Fruit fly (Drosophila melanogaster): ENCODE data around the gene CG16704.

Gene CG16704

DNA sequence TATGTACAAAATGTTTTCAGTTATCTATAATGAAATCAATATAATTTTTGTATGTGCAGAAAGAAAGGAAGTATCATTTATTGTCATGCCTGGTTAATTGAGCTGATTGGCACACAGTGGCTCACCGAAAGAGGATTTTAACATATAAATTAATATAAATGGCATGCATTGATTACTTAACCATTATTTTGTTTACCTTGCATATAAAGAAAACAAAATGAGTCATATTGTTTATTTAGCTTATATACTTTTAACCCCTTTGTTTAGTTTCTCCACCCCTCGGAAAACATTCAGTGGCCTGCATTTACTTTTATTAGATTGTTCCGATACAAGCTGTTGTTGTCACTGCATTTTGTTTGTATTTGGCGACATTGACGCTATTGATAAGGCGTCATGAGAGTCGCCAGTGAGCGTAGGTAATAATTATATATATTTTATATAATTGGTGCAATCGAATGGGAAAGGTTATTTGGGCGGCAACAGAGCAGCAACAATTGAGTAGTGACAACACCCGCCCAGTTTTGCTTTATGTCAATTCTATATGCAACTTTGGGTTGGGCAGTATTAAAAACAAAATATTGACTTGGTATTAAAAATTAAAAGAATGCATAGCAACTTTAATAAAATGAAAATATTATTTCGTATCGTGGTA lies 44.7 kb downstream of the CG16704 start:
- peak; percentile 1 for TF ChIP-seq dsx (GFP tag; optimal IDR thresholded peaks at IDR 0.05; ENCODE audit: poor library complexity, severe bottlenecking)
- no peak for TF ChIP-seq CG10669 (GFP tag; optimal IDR thresholded peaks at IDR 0.05)
- no peak for TF ChIP-seq CG8319 (GFP tag; optimal IDR thresholded peaks at IDR 0.05)
- TF ChIP-seq Sox15 (GFP tag; optimal IDR thresholded peaks at IDR 0.05): no peak
- TF ChIP-seq Blimp-1 (GFP tag; optimal IDR thresholded peaks at IDR 0.05): no peak
- peak; percentile 86 for TF ChIP-seq vri (GFP tag; optimal IDR thresholded peaks at IDR 0.05)
- peak in 1 of 2 experiments; percentile 17 for TF ChIP-seq ss (GFP tag; optimal IDR thresholded peaks at IDR 0.05)
- TF ChIP-seq CG31627 (GFP tag; optimal IDR thresholded peaks at IDR 0.05): peak; percentile 33
- peak; percentile 38 for TF ChIP-seq CG3919 (GFP tag; optimal IDR thresholded peaks at IDR 0.05)
- TF ChIP-seq OdsH (GFP tag; optimal IDR thresholded peaks at IDR 0.05): peak; percentile 61
- peak; percentile 13 for TF ChIP-seq CG8632 (GFP tag; optimal IDR thresholded peaks at IDR 0.05)
- TF ChIP-seq Hr4 (GFP tag; optimal IDR thresholded peaks at IDR 0.05): peak; percentile 46
- TF ChIP-seq fkh (GFP tag; optimal IDR thresholded peaks at IDR 0.05): peak; percentile 46
- no peak for TF ChIP-seq dac (GFP tag; optimal IDR thresholded peaks at IDR 0.05)
- TF ChIP-seq CG11902 (GFP tag; optimal IDR thresholded peaks at IDR 0.05): no peak
- no peak for TF ChIP-seq Eip75B (GFP tag; optimal IDR thresholded peaks at IDR 0.05)
- TF ChIP-seq CG34406 (GFP tag; optimal IDR thresholded peaks at IDR 0.05): peak; percentile 33
- TF ChIP-seq pdm3 (GFP tag; optimal IDR thresholded peaks at IDR 0.05): peak; percentile 60
- TF ChIP-seq CG11762 (GFP tag; optimal IDR thresholded peaks at IDR 0.05; ENCODE audit: insufficient read depth): peak; percentile 36
- TF ChIP-seq CG32006 (GFP tag; optimal IDR thresholded peaks at IDR 0.05): peak; percentile 59
- TF ChIP-seq net (GFP tag; optimal IDR thresholded peaks at IDR 0.05): peak; percentile 26
- peak; percentile 12 for TF ChIP-seq CG10631 (GFP tag; optimal IDR thresholded peaks at IDR 0.05)
- TF ChIP-seq CG7368 (GFP tag; optimal IDR thresholded peaks at IDR 0.05): peak; percentile 35
- no peak for TF ChIP-seq CG3032 (tag; optimal IDR thresholded peaks at IDR 0.05)
- TF ChIP-seq Hr39 (GFP tag; optimal IDR thresholded peaks at IDR 0.05): peak; percentile 34
- peak; percentile 14 for TF ChIP-seq cyc (GFP tag; optimal IDR thresholded peaks at IDR 0.05)
- peak; percentile 30 for TF ChIP-seq Ets21C (GFP tag; optimal IDR thresholded peaks at IDR 0.05)
- TF ChIP-seq Lpt (GFP tag; optimal IDR thresholded peaks at IDR 0.05): no peak
- TF ChIP-seq eg (GFP tag; IDR thresholded peaks at IDR 0.05): peak; percentile 73
- TF ChIP-seq CG11294 (GFP tag; IDR thresholded peaks at IDR 0.05): no peak; the same call in 1 of the 2 replicates
- TF ChIP-seq Sox102F (GFP tag; optimal IDR thresholded peaks at IDR 0.05): peak; percentile 61
- TF ChIP-seq fd85E (GFP tag; optimal IDR thresholded peaks at IDR 0.05): no peak
- TF ChIP-seq Gug (GFP tag; IDR thresholded peaks at IDR 0.05): peak; percentile 43
- TF ChIP-seq CG6808 (GFP tag; optimal IDR thresholded peaks at IDR 0.05): no peak
- TF ChIP-seq CG6163 (GFP tag; IDR thresholded peaks at IDR 0.05): peak; percentile 33; the same call in 1 of the 3 replicates
- peak; percentile 44 for TF ChIP-seq Met (GFP tag; optimal IDR thresholded peaks at IDR 0.05)
- TF ChIP-seq topi (GFP tag; optimal IDR thresholded peaks at IDR 0.05): peak; percentile 1
- no peak for TF ChIP-seq CG6854 (GFP tag; optimal IDR thresholded peaks at IDR 0.05)
- no peak for TF ChIP-seq Eip93F (GFP tag; optimal IDR thresholded peaks at IDR 0.05)
- peak; percentile 10 for TF ChIP-seq achi (GFP tag; optimal IDR thresholded peaks at IDR 0.05)
- no peak for TF ChIP-seq CG9139 (GFP tag; optimal IDR thresholded peaks at IDR 0.05)
- peak; percentile 36 for TF ChIP-seq lz (GFP tag; optimal IDR thresholded peaks at IDR 0.05)
- peak; percentile 67 for TF ChIP-seq acj6 (GFP tag; optimal IDR thresholded peaks at IDR 0.05)
- peak; percentile 53 for TF ChIP-seq CG6276 (GFP tag; optimal IDR thresholded peaks at IDR 0.05)
- TF ChIP-seq CG6792 (GFP tag; optimal IDR thresholded peaks at IDR 0.05): no peak
- no peak for TF ChIP-seq Hr38 (GFP tag; optimal IDR thresholded peaks at IDR 0.05)
- TF ChIP-seq Ets96B (tag; optimal IDR thresholded peaks at IDR 0.05): peak; percentile 23
- TF ChIP-seq fd59A (GFP tag; optimal IDR thresholded peaks at IDR 0.05): no peak
- peak; percentile 49; the same call in 2 of the 3 replicates for TF ChIP-seq CG8119 (GFP tag; IDR thresholded peaks at IDR 0.05)
- no peak for TF ChIP-seq CG1621 (tag; optimal IDR thresholded peaks at IDR 0.05)
- peak; percentile 76 for TF ChIP-seq esn (GFP tag; optimal IDR thresholded peaks at IDR 0.05)

Data from whole organism, prepupa.